Worm (Caenorhabditis elegans) whole organism, young adult: ENCODE results near the gene swan-1.

ENCODE experiments used
- F57C9.4 ChIP-seq: sonication (generic microtip); optimal IDR thresholded peaks from 2 replicates; lab custom pipeline; 2017; ENCODE audit warnings: mild to moderate bottlenecking, missing genetic modification characterization, missing compliant biosample characterization
- nhr-80 ChIP-seq: sonication (generic microtip); optimal IDR thresholded peaks from 2 replicates; lab custom pipeline; 2016; ENCODE audit warnings: missing genetic modification characterization, missing compliant biosample characterization

DNA sequence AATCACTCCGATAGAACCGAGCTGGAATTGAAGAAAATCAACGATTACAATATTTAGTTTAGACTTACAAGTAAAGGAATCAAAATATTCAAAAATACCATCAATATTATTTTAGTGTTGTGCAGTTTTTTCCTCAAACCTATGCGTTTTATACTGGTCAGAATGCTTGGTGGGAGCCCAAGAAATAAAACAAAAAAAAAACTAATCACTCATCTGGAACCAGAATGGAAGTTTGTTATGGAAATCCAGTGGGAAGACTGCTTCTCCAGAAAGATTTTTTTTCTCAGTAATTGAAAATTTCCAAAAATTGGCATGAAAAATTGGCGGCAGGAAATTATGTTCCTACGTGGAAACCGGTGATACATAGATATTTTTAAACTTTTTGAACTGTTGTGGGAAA lies 49.3 kb upstream of the swan-1 start, which contains the start of gene srx-134:
- TF ChIP-seq nhr-80: no peak
- no peak for TF ChIP-seq F57C9.4
